Fruit fly (Drosophila melanogaster) whole organism, prepupa: Measurements from ENCODE around the gene sra.
A peak's percentile ranks its signal among the peaks of the same experiment; 100 is the strongest.

Experiments used
- Blimp-1 ChIP-seq: fragments of 200-800 bp; sonication (Bioruptor generic); optimal IDR thresholded peaks from 3 replicates; lab custom pipeline; 2017; ENCODE audit warnings: missing biosample characterization, missing genetic modification characterization, mild to moderate bottlenecking, moderate library complexity, missing genetic modification reagents
- CG10669 ChIP-seq: fragments of 200-800 bp; sonication (Bioruptor generic); optimal IDR thresholded peaks from 3 replicates; lab custom pipeline; 2018; ENCODE audit warnings: missing biosample characterization, mild to moderate bottlenecking, missing genetic modification characterization, moderate library complexity
- CG11762 ChIP-seq: fragments of 200-800 bp; sonication (Bioruptor generic); optimal IDR thresholded peaks from 3 replicates; lab custom pipeline; 2016; ENCODE audit warnings: missing biosample characterization, missing genetic modification characterization; ENCODE audit not compliant: insufficient read depth
- CG11902 ChIP-seq: fragments of 200-800 bp; sonication (Bioruptor generic); optimal IDR thresholded peaks from 3 replicates; lab custom pipeline; 2016; ENCODE audit warnings: missing biosample characterization, missing genetic modification characterization
- CG3032 ChIP-seq: fragments of 200-800 bp; optimal IDR thresholded peaks from 2 replicates; lab custom pipeline; 2019; ENCODE audit warnings: missing biosample characterization, mild to moderate bottlenecking, missing genetic modification characterization, moderate library complexity
- CG32006 ChIP-seq: fragments of 200-800 bp; sonication (Bioruptor generic); optimal IDR thresholded peaks from 3 replicates; lab custom pipeline; 2017; ENCODE audit warnings: missing biosample characterization, mild to moderate bottlenecking, missing genetic modification characterization
- CG4318 ChIP-seq: fragments of 200-800 bp; sonication (Bioruptor generic); optimal IDR thresholded peaks from 3 replicates; lab custom pipeline; 2017; ENCODE audit warnings: missing biosample characterization, mild to moderate bottlenecking, missing genetic modification characterization
- CG6163 ChIP-seq: fragments of 200-800 bp; sonication (Bioruptor generic); IDR thresholded peaks from 3 replicates; pipeline ENCODE4 v1.3.6; 2022; ENCODE audit warnings: missing biosample characterization, missing genetic modification characterization
- CG6276 ChIP-seq: fragments of 200-800 bp; sonication (Bioruptor generic); optimal IDR thresholded peaks from 2 replicates; lab custom pipeline; 2017; ENCODE audit warnings: missing biosample characterization, mild to moderate bottlenecking, missing genetic modification characterization
- CG6792 ChIP-seq: fragments of 200-800 bp; sonication (Bioruptor generic); optimal IDR thresholded peaks from 3 replicates; lab custom pipeline; 2016; ENCODE audit warnings: missing biosample characterization, missing genetic modification characterization
- CG6808 ChIP-seq: fragments of 200-800 bp; sonication (Bioruptor generic); optimal IDR thresholded peaks from 3 replicates; lab custom pipeline; 2017; ENCODE audit warnings: missing biosample characterization, missing genetic modification characterization, mild to moderate bottlenecking, moderate library complexity, missing genetic modification reagents
- CG6854 ChIP-seq: fragments of 200-800 bp; sonication (Bioruptor generic); optimal IDR thresholded peaks from 2 replicates; lab custom pipeline; 2017; ENCODE audit warnings: missing biosample characterization, mild to moderate bottlenecking, missing genetic modification characterization
- CG8319 ChIP-seq: fragments of 200-800 bp; sonication (Bioruptor generic); optimal IDR thresholded peaks from 3 replicates; lab custom pipeline; 2016; ENCODE audit warnings: missing biosample characterization, missing genetic modification characterization
- CG9139 ChIP-seq: fragments of 200-800 bp; sonication (Bioruptor generic); optimal IDR thresholded peaks from 3 replicates; lab custom pipeline; 2017; ENCODE audit warnings: missing biosample characterization, mild to moderate bottlenecking, missing genetic modification characterization
- Eip75B ChIP-seq: fragments of 200-800 bp; sonication (Bioruptor generic); optimal IDR thresholded peaks from 3 replicates; lab custom pipeline; 2016; ENCODE audit warnings: missing biosample characterization, missing genetic modification characterization
- Eip78C ChIP-seq: fragments of 200-800 bp; sonication (Bioruptor generic); peaks from one replicate; lab custom pipeline; 2016; ENCODE audit warnings: missing biosample characterization, missing genetic modification characterization
- Eip93F ChIP-seq: fragments of 200-800 bp; sonication (Bioruptor generic); optimal IDR thresholded peaks from 2 replicates; lab custom pipeline; 2016; ENCODE audit warnings: missing biosample characterization, mild to moderate bottlenecking, missing genetic modification characterization
- Ets21C ChIP-seq: fragments of 200-800 bp; sonication (Bioruptor generic); optimal IDR thresholded peaks from 3 replicates; lab custom pipeline; 2016; ENCODE audit warnings: missing biosample characterization, missing genetic modification characterization
- Ets96B ChIP-seq: fragments of 200-800 bp; optimal IDR thresholded peaks from 2 replicates; lab custom pipeline; 2019; ENCODE audit warnings: missing biosample characterization, mild to moderate bottlenecking, missing genetic modification characterization, moderate library complexity
- Gug ChIP-seq: fragments of 200-800 bp; sonication (Bioruptor generic); IDR thresholded peaks from 2 replicates; pipeline ENCODE4 v1.3.6; 2022; ENCODE audit warnings: missing biosample characterization, missing genetic modification characterization
- Hr38 ChIP-seq: sonication (Bioruptor generic); optimal IDR thresholded peaks from 2 replicates; lab custom pipeline; 2016; ENCODE audit warnings: missing biosample characterization, missing genetic modification characterization
- Hr39 ChIP-seq: fragments of 200-800 bp; sonication (Bioruptor generic); optimal IDR thresholded peaks from 2 replicates; lab custom pipeline; 2016; ENCODE audit warnings: missing biosample characterization, missing genetic modification characterization
- Hr4 ChIP-seq: fragments of 200-800 bp; sonication (Bioruptor generic); optimal IDR thresholded peaks from 3 replicates; lab custom pipeline; 2016; ENCODE audit warnings: missing biosample characterization, missing genetic modification characterization
- Lpt ChIP-seq: fragments of 200-800 bp; sonication (Bioruptor generic); optimal IDR thresholded peaks from 3 replicates; lab custom pipeline; 2016; ENCODE audit warnings: missing biosample characterization, missing genetic modification characterization
- Met ChIP-seq: fragments of 200-800 bp; sonication (Bioruptor generic); optimal IDR thresholded peaks from 3 replicates; lab custom pipeline; 2016; ENCODE audit warnings: missing biosample characterization, missing genetic modification characterization
- OdsH ChIP-seq: fragments of 200-800 bp; sonication (Bioruptor generic); optimal IDR thresholded peaks from 3 replicates; lab custom pipeline; 2016; ENCODE audit warnings: missing biosample characterization, missing genetic modification characterization
- Smox ChIP-seq: fragments of 200-800 bp; sonication (Bioruptor generic); optimal IDR thresholded peaks from 3 replicates; lab custom pipeline; 2016; ENCODE audit warnings: missing biosample characterization, missing genetic modification characterization
- Sox102F ChIP-seq: fragments of 200-800 bp; sonication (Bioruptor generic); optimal IDR thresholded peaks from 2 replicates; lab custom pipeline; 2016; ENCODE audit warnings: missing biosample characterization, mild to moderate bottlenecking, missing genetic modification characterization
- acj6 ChIP-seq: fragments of 200-800 bp; sonication (Bioruptor generic); optimal IDR thresholded peaks from 3 replicates; lab custom pipeline; 2016; ENCODE audit warnings: missing biosample characterization, missing genetic modification characterization
- cyc ChIP-seq: fragments of 200-800 bp; sonication (Bioruptor generic); optimal IDR thresholded peaks from 3 replicates; lab custom pipeline; 2016; ENCODE audit warnings: missing biosample characterization, missing genetic modification characterization
- dac ChIP-seq: fragments of 200-800 bp; sonication (Bioruptor generic); optimal IDR thresholded peaks from 2 replicates; lab custom pipeline; 2017; ENCODE audit warnings: missing biosample characterization, mild to moderate bottlenecking, missing genetic modification characterization
- eg ChIP-seq: fragments of 200-800 bp; sonication (Bioruptor generic); IDR thresholded peaks from 3 replicates; pipeline ENCODE4 v1.3.6; 2022; ENCODE audit warnings: missing biosample characterization, missing genetic modification characterization
- fd59A ChIP-seq: fragments of 200-800 bp; sonication (Bioruptor generic); optimal IDR thresholded peaks from 2 replicates; lab custom pipeline; 2017; ENCODE audit warnings: missing biosample characterization, mild to moderate bottlenecking, missing genetic modification characterization, missing genetic modification reagents
- fd85E ChIP-seq: fragments of 200-800 bp; sonication (Bioruptor generic); optimal IDR thresholded peaks from 3 replicates; lab custom pipeline; 2016; ENCODE audit warnings: missing biosample characterization, missing genetic modification characterization
- fkh ChIP-seq: fragments of 200-800 bp; sonication (Bioruptor generic); optimal IDR thresholded peaks from 3 replicates; lab custom pipeline; 2017; ENCODE audit warnings: missing biosample characterization, mild to moderate bottlenecking, missing genetic modification characterization, moderate library complexity
- lz ChIP-seq: fragments of 200-800 bp; sonication (Bioruptor generic); optimal IDR thresholded peaks from 3 replicates; lab custom pipeline; 2016; ENCODE audit warnings: missing biosample characterization, missing genetic modification characterization
- pdm3 ChIP-seq: fragments of 200-800 bp; sonication (Bioruptor generic); optimal IDR thresholded peaks from 3 replicates; lab custom pipeline; 2016; ENCODE audit warnings: missing biosample characterization, missing genetic modification characterization
- salr ChIP-seq, 2 experiments: fragments of 200-800 bp; sonication (Bioruptor generic); optimal IDR thresholded peaks; 3 replicates each; lab custom pipeline; 2016 to 2018; ENCODE audit warnings: missing biosample characterization in 2 of 2, missing genetic modification characterization in 2 of 2, mild to moderate bottlenecking in 1 of 2
- spab ChIP-seq: fragments of 200-800 bp; sonication (Bioruptor generic); optimal IDR thresholded peaks from 2 replicates; lab custom pipeline; 2017; ENCODE audit warnings: missing biosample characterization, mild to moderate bottlenecking, missing genetic modification characterization, missing genetic modification reagents
- ss ChIP-seq, 2 experiments: fragments of 200-800 bp; sonication (Bioruptor generic); optimal IDR thresholded peaks; 2 replicates in 1 of 2; 3 replicates in 1 of 2; lab custom pipeline; 2017 to 2018; ENCODE audit warnings: mild to moderate bottlenecking in 2 of 2, missing biosample characterization in 2 of 2, missing genetic modification characterization in 2 of 2, moderate library complexity in 1 of 2
- svp ChIP-seq: fragments of 200-800 bp; sonication (Bioruptor generic); peaks from one replicate; lab custom pipeline; 2016; ENCODE audit warnings: missing biosample characterization, missing genetic modification characterization
- topi ChIP-seq: fragments of 200-800 bp; sonication (Bioruptor generic); optimal IDR thresholded peaks from 3 replicates; lab custom pipeline; 2016; ENCODE audit warnings: missing biosample characterization, missing genetic modification characterization
- vri ChIP-seq: fragments of 200-800 bp; sonication (Bioruptor generic); optimal IDR thresholded peaks from 3 replicates; lab custom pipeline; 2016; ENCODE audit warnings: missing biosample characterization, mild to moderate bottlenecking, missing genetic modification characterization

Gene sra

dm6 chr3R:16212859-16213708 lies 26.3 kb downstream of the sra start (continued):
- TF ChIP-seq Eip75B (GFP tag; lab: Kevin White, UChicago), result peak; percentile 62
- TF ChIP-seq Blimp-1 (GFP tag; lab: Kevin White, UChicago), result no peak
- TF ChIP-seq dac (GFP tag; lab: Kevin White, UChicago), result no peak
- TF ChIP-seq Hr4 (GFP tag; lab: Kevin White, UChicago), result peak; percentile 35
- TF ChIP-seq fkh (GFP tag; lab: Kevin White, UChicago), result no peak
- peak; percentile 78 for TF ChIP-seq CG6808 (GFP tag; lab: Kevin White, UChicago)
- peak; percentile 42 for TF ChIP-seq topi (GFP tag; lab: Kevin White, UChicago)
- peak; percentile 68 for TF ChIP-seq Met
- peak; percentile 37 for TF ChIP-seq CG11902
- no peak for TF ChIP-seq vri (GFP tag; lab: Kevin White, UChicago)
- TF ChIP-seq CG6276 (GFP tag; lab: Kevin White, UChicago), result no peak
- TF ChIP-seq OdsH, result peak; percentile 21
- TF ChIP-seq CG9139, result no peak
- TF ChIP-seq CG4318 (GFP tag; lab: Kevin White, UChicago), result no peak
- TF ChIP-seq CG8319 (GFP tag; lab: Kevin White, UChicago), result no peak
- TF ChIP-seq CG6792 (GFP tag; lab: Kevin White, UChicago), result peak; percentile 41
- TF ChIP-seq Sox102F (GFP tag; lab: Kevin White, UChicago), result no peak
- TF ChIP-seq spab, result peak; percentile 36
- TF ChIP-seq CG3032 (tag; lab: Kevin White, UChicago), result peak; percentile 44
- no peak; the same call in 2 of the 3 replicates for TF ChIP-seq CG6163 (GFP tag; lab: Robert Waterston, UW)
- TF ChIP-seq Hr38, result no peak
- peak; percentile 36 for TF ChIP-seq Smox (GFP tag; lab: Kevin White, UChicago)
- peak; percentile 28 for TF ChIP-seq Lpt
- peak; percentile 89 for TF ChIP-seq Eip78C
- TF ChIP-seq lz (GFP tag; lab: Kevin White, UChicago), result peak; percentile 34
- no peak for TF ChIP-seq Eip93F (GFP tag; lab: Kevin White, UChicago)
- TF ChIP-seq, all 60 proteins: peak for 38

dm6 chr3R:16213792-16214473 lies 27.1 kb downstream of the sra start:
- TF ChIP-seq CG32006 (peak; percentile 45), Hr39 (GFP tag; lab: Kevin White, UChicago) (no peak), CG6854 (GFP tag; lab: Kevin White, UChicago) (peak; percentile 36), CG6163 (GFP tag; lab: Robert Waterston, UW) (no peak), Gug (no peak), fd85E (GFP tag; lab: Kevin White, UChicago) (no peak), vri (GFP tag; lab: Kevin White, UChicago) (no peak), CG10669 (GFP tag; lab: Kevin White, UChicago) (no peak), acj6 (no peak), salr (GFP tag; optimal IDR thresholded peaks at IDR 0.05; lab: Kevin White, UChicago) (no peak), svp (GFP tag; lab: Kevin White, UChicago) (peak; percentile 36), CG4318 (GFP tag; lab: Kevin White, UChicago) (peak; percentile 32), Eip78C (peak; percentile 66), cyc (GFP tag; lab: Kevin White, UChicago) (no peak), spab (no peak), Eip93F (GFP tag; lab: Kevin White, UChicago) (no peak), CG9139 (no peak), lz (GFP tag; lab: Kevin White, UChicago) (no peak), dac (GFP tag; lab: Kevin White, UChicago) (no peak), pdm3 (no peak), topi (GFP tag; lab: Kevin White, UChicago) (no peak), Ets96B (tag; lab: Kevin White, UChicago) (peak; percentile 30), CG6808 (GFP tag; lab: Kevin White, UChicago) (no peak), eg (no peak), CG11762 (no peak), CG6792 (GFP tag; lab: Kevin White, UChicago) (no peak), OdsH (peak; percentile 32), fd59A (GFP tag; lab: Kevin White, UChicago) (no peak), Ets21C (no peak), Smox (GFP tag; lab: Kevin White, UChicago) (no peak), ss (GFP tag; optimal IDR thresholded peaks at IDR 0.05; lab: Kevin White, UChicago) (no peak)
- TF ChIP-seq, all 60 proteins: peak for 7
